Worm (Caenorhabditis elegans): Measurements from ENCODE around the gene sax-1.

ce11 chrX:3645924-3646323 lies 4.0 kb downstream of the sax-1 start:
- TF ChIP-seq F52B5.7 (tag; optimal IDR thresholded peaks at IDR 0.05) (no peak), tbp1 (GFP tag; optimal IDR thresholded peaks at IDR 0.05) (no peak), Y56A3A.18 (GFP tag; IDR thresholded peaks at IDR 0.05) (no peak), nhr-27 (tag; optimal IDR thresholded peaks at IDR 0.05) (no peak), madf-10 (tag; optimal IDR thresholded peaks at IDR 0.05) (no peak), K12H6.12 (tag; optimal IDR thresholded peaks at IDR 0.05) (no peak), Y53F4B.3 (GFP tag; IDR thresholded peaks at IDR 0.05) (no peak), sdz-38 (tag; optimal IDR thresholded peaks at IDR 0.05) (no peak)

Data from whole organism, young adult.